Worm (Caenorhabditis elegans): ENCODE data around the gene srx-118.

ce11 chrII:12516313-12516712, 9.3 kb upstream of the srx-118 start, which contains the start of gene srh-61:
- TF ChIP-seq lsy-2 (tag; optimal IDR thresholded peaks at IDR 0.05) = no peak
- TF ChIP-seq egl-27 (tag; optimal IDR thresholded peaks at IDR 0.05) = no peak
- TF ChIP-seq nhr-237 (tag; optimal IDR thresholded peaks at IDR 0.05) = no peak
- TF ChIP-seq fos-1 (tag; optimal IDR thresholded peaks at IDR 0.05) = no peak
- TF ChIP-seq snpc-4 (tag; optimal IDR thresholded peaks at IDR 0.05) = no peak
- TF ChIP-seq ama-1 (optimal IDR thresholded peaks at IDR 0.05) = no peak
- TF ChIP-seq unc-62 (GFP tag; optimal IDR thresholded peaks at IDR 0.05) = no peak

All from whole organism, L2 larva.